Worm (Caenorhabditis elegans) whole organism, mixed stage, embryonic: ENCODE results near the gene pqm-1.

Experiments used
- M03D4.4 ChIP-seq: sonication (generic microtip); optimal IDR thresholded peaks from 2 replicates; lab custom pipeline; 2017; ENCODE audit warnings: mild to moderate bottlenecking, missing genetic modification characterization, missing compliant biosample characterization
- bed-3 ChIP-seq: fragments of 200-800 bp; sonication (Bioruptor generic); optimal IDR thresholded peaks from 3 replicates; lab custom pipeline; 2018; ENCODE audit warnings: mild to moderate bottlenecking, missing genetic modification characterization, moderate library complexity, missing compliant biosample characterization
- blmp-1 ChIP-seq: fragments of 150-350 bp; optimal IDR thresholded peaks from 2 replicates; lab custom pipeline; 2014; ENCODE audit warnings: missing biosample characterization, missing genetic modification characterization
- ceh-39 ChIP-seq: fragments of 150-350 bp; optimal IDR thresholded peaks from 2 replicates; lab custom pipeline; 2014; ENCODE audit warnings: missing biosample characterization, missing genetic modification characterization
- ceh-43 ChIP-seq: fragments of 200-800 bp; sonication (Bioruptor generic); optimal IDR thresholded peaks from 2 replicates; lab custom pipeline; 2018; ENCODE audit warnings: mild to moderate bottlenecking, missing genetic modification characterization, moderate library complexity, missing compliant biosample characterization
- ceh-83 ChIP-seq: fragments of 200-800 bp; sonication (Bioruptor generic); optimal IDR thresholded peaks from 2 replicates; lab custom pipeline; 2018; ENCODE audit warnings: mild to moderate bottlenecking, missing genetic modification characterization, missing compliant biosample characterization
- ces-1 ChIP-seq: fragments of 150-350 bp; optimal IDR thresholded peaks from 2 replicates; lab custom pipeline; 2014; ENCODE audit warnings: missing biosample characterization, missing genetic modification reagents, missing genetic modification characterization
- cnd-1 ChIP-seq: fragments of 200-800 bp; sonication (Bioruptor generic); optimal IDR thresholded peaks from 2 replicates; lab custom pipeline; 2018; ENCODE audit warnings: mild to moderate bottlenecking, missing genetic modification characterization, missing compliant biosample characterization
- drap-1 ChIP-seq: fragments of 200-800 bp; sonication (Bioruptor generic); optimal IDR thresholded peaks from 3 replicates; lab custom pipeline; 2018; ENCODE audit warnings: mild to moderate bottlenecking, missing genetic modification characterization, missing compliant biosample characterization
- elt-1 ChIP-seq: sonication (generic microtip); optimal IDR thresholded peaks from 2 replicates; lab custom pipeline; 2017; ENCODE audit warnings: missing genetic modification characterization, mild to moderate bottlenecking, missing compliant biosample characterization, antibody characterized with exemption, moderate library complexity, borderline replicate concordance; ENCODE audit not compliant: insufficient read depth
- elt-3 ChIP-seq: fragments of 150-350 bp; optimal IDR thresholded peaks from 2 replicates; lab custom pipeline; 2014; ENCODE audit warnings: missing biosample characterization, missing genetic modification characterization
- flh-1 ChIP-seq: fragments of 200-800 bp; sonication (Bioruptor generic); optimal IDR thresholded peaks from 2 replicates; lab custom pipeline; 2018; ENCODE audit warnings: mild to moderate bottlenecking, missing genetic modification characterization, moderate library complexity, missing compliant biosample characterization
- hlh-1 ChIP-seq: fragments of 150-350 bp; optimal IDR thresholded peaks from 2 replicates; lab custom pipeline; 2014; ENCODE audit warnings: missing biosample characterization, missing genetic modification reagents, missing genetic modification characterization
- lin-13 ChIP-seq: fragments of 150-350 bp; optimal IDR thresholded peaks from 2 replicates; lab custom pipeline; 2014; ENCODE audit warnings: missing biosample characterization, missing genetic modification characterization
- lsy-2 ChIP-seq: fragments of 150-350 bp; optimal IDR thresholded peaks from 2 replicates; lab custom pipeline; 2014; ENCODE audit warnings: missing biosample characterization, missing genetic modification characterization
- mab-5 ChIP-seq: fragments of 150-350 bp; optimal IDR thresholded peaks from 2 replicates; lab custom pipeline; 2014; ENCODE audit warnings: missing biosample characterization, missing genetic modification characterization
- mep-1 ChIP-seq: fragments of 150-350 bp; optimal IDR thresholded peaks from 2 replicates; lab custom pipeline; 2017; ENCODE audit warnings: missing biosample characterization, missing genetic modification reagents, missing genetic modification characterization, inconsistent platforms
- mls-2 ChIP-seq: sonication (generic microtip); optimal IDR thresholded peaks from 2 replicates; lab custom pipeline; 2016; ENCODE audit warnings: mild to moderate bottlenecking, missing genetic modification characterization, moderate library complexity, missing compliant biosample characterization
- nhr-12 ChIP-seq: fragments of 150-350 bp; optimal IDR thresholded peaks from 2 replicates; lab custom pipeline; 2014; ENCODE audit warnings: missing biosample characterization, missing genetic modification characterization
- nhr-2 ChIP-seq: fragments of 150-350 bp; optimal IDR thresholded peaks from 2 replicates; lab custom pipeline; 2014; ENCODE audit warnings: missing biosample characterization, missing genetic modification characterization
- nhr-237 ChIP-seq: fragments of 150-350 bp; optimal IDR thresholded peaks from 2 replicates; lab custom pipeline; 2014; ENCODE audit warnings: missing biosample characterization, missing genetic modification characterization
- nhr-28 ChIP-seq: fragments of 150-350 bp; optimal IDR thresholded peaks from 2 replicates; lab custom pipeline; 2014; ENCODE audit warnings: missing biosample characterization, missing genetic modification characterization
- nhr-76 ChIP-seq: sonication (generic microtip); optimal IDR thresholded peaks from 2 replicates; lab custom pipeline; 2017; ENCODE audit warnings: missing biosample characterization, missing genetic modification characterization
- pha-4 ChIP-seq: fragments of 150-350 bp; optimal IDR thresholded peaks from 2 replicates; lab custom pipeline; 2018; ENCODE audit warnings: missing biosample characterization, missing genetic modification reagents, missing genetic modification characterization
- sem-2 ChIP-seq: fragments of 200-800 bp; sonication (Bioruptor generic); optimal IDR thresholded peaks from 2 replicates; lab custom pipeline; 2018; ENCODE audit warnings: mild to moderate bottlenecking, missing genetic modification characterization, missing compliant biosample characterization
- snpc-4 ChIP-seq: fragments of 150-350 bp; optimal IDR thresholded peaks from 2 replicates; lab custom pipeline; 2014; ENCODE audit warnings: missing biosample characterization, missing genetic modification characterization
- sptf-1 ChIP-seq: sonication (generic microtip); optimal IDR thresholded peaks from 2 replicates; lab custom pipeline; 2017; ENCODE audit warnings: mild to moderate bottlenecking, missing genetic modification characterization, moderate library complexity, missing compliant biosample characterization
- tbx-8 ChIP-seq: fragments of 200-800 bp; sonication (Bioruptor generic); optimal IDR thresholded peaks from 2 replicates; lab custom pipeline; 2018; ENCODE audit warnings: mild to moderate bottlenecking, missing genetic modification characterization, moderate library complexity, missing compliant biosample characterization
- unc-39 ChIP-seq: fragments of 150-350 bp; optimal IDR thresholded peaks from 2 replicates; lab custom pipeline; 2014; ENCODE audit warnings: missing biosample characterization, missing genetic modification characterization
- ztf-11 ChIP-seq: fragments of 150-350 bp; optimal IDR thresholded peaks from 2 replicates; lab custom pipeline; 2014; ENCODE audit warnings: missing biosample characterization, missing genetic modification characterization

The pqm-1 gene

ce11 chrII:11177376-11177775 is 25.0 kb upstream of the pqm-1 start, which contains the start of gene F37H8.6:
TSS of gene F37H8.6 (minus strand) at chrII:11177476.
- TF ChIP-seq nhr-2 (tag; lab: Kevin White, UChicago) (no peak), snpc-4 (tag; lab: Kevin White, UChicago) (no peak), ceh-83 (GFP tag; lab: Kevin White, UChicago) (no peak), mab-5 (no peak), cnd-1 (tag; lab: Kevin White, UChicago) (no peak), tbx-8 (GFP tag; lab: Kevin White, UChicago) (no peak), sptf-1 (tag; lab: Kevin White, UChicago) (no peak), elt-1 (tag; lab: Kevin White, UChicago) (no peak), blmp-1 (tag; lab: Kevin White, UChicago) (no peak), lin-13 (no peak), elt-3 (tag; lab: Kevin White, UChicago) (no peak), ztf-11 (tag; lab: Kevin White, UChicago) (no peak)
- TF ChIP-seq, all 35 proteins: peak for 0

ce11 chrII:11176441-11176840 is 24.0 kb upstream of the pqm-1 start:
- TF ChIP-seq tbx-8 (GFP tag; lab: Kevin White, UChicago) (no peak), ceh-39 (no peak), unc-39 (tag; lab: Kevin White, UChicago) (no peak), snpc-4 (tag; lab: Kevin White, UChicago) (no peak), hlh-1 (tag; lab: Kevin White, UChicago) (no peak), nhr-2 (tag; lab: Kevin White, UChicago) (no peak), nhr-28 (tag; lab: Kevin White, UChicago) (no peak), nhr-76 (no peak), blmp-1 (tag; lab: Kevin White, UChicago) (no peak), pha-4 (no peak), nhr-12 (tag; lab: Kevin White, UChicago) (no peak), drap-1 (GFP tag; lab: Kevin White, UChicago) (no peak), nhr-237 (tag; lab: Kevin White, UChicago) (no peak), mls-2 (no peak), lsy-2 (no peak), ceh-83 (GFP tag; lab: Kevin White, UChicago) (no peak), mep-1 (tag; lab: Kevin White, UChicago) (no peak)

ce11 chrII:11175347-11175746 is 23.0 kb upstream of the pqm-1 start:
- TF ChIP-seq snpc-4 (tag; lab: Kevin White, UChicago) (no peak), M03D4.4 (no peak), cnd-1 (tag; lab: Kevin White, UChicago) (no peak), hlh-1 (tag; lab: Kevin White, UChicago) (no peak), ztf-11 (tag; lab: Kevin White, UChicago) (no peak), drap-1 (GFP tag; lab: Kevin White, UChicago) (no peak), elt-3 (tag; lab: Kevin White, UChicago) (no peak), flh-1 (GFP tag; lab: Kevin White, UChicago) (no peak), sem-2 (GFP tag; lab: Kevin White, UChicago) (no peak), bed-3 (GFP tag; lab: Kevin White, UChicago) (no peak), unc-39 (tag; lab: Kevin White, UChicago) (no peak), nhr-76 (no peak), ceh-43 (GFP tag; lab: Kevin White, UChicago) (no peak), mls-2 (no peak), nhr-2 (tag; lab: Kevin White, UChicago) (no peak)
- TF ChIP-seq, all 35 proteins: peak for 0

ce11 chrII:11167039-11167438 is 14.6 kb upstream of the pqm-1 start:
- TF ChIP-seq mep-1 (tag; lab: Kevin White, UChicago), result no peak
- TF ChIP-seq ces-1 (GFP tag; lab: Kevin White, UChicago), result no peak
- TF ChIP-seq cnd-1 (tag; lab: Kevin White, UChicago), result no peak
- TF ChIP-seq M03D4.4, result no peak
- TF ChIP-seq drap-1 (GFP tag; lab: Kevin White, UChicago), result no peak
- TF ChIP-seq blmp-1 (tag; lab: Kevin White, UChicago), result no peak
- TF ChIP-seq nhr-28 (tag; lab: Kevin White, UChicago), result no peak
- TF ChIP-seq lsy-2, result no peak
- TF ChIP-seq nhr-76, result no peak

ce11 chrII:11166414-11166813 is 14.0 kb upstream of the pqm-1 start:
- no peak for TF ChIP-seq tbx-8 (GFP tag; lab: Kevin White, UChicago)
- TF ChIP-seq ces-1 (GFP tag; lab: Kevin White, UChicago), result peak; percentile 48
- TF ChIP-seq sptf-1 (tag; lab: Kevin White, UChicago), result peak; percentile 10
